Fruit fly (Drosophila melanogaster) whole organism, adult: Measurements from ENCODE around the gene VhaAC39-1.

Experiments
- CG11617 ChIP-seq: fragments of 200-800 bp; sonication (Bioruptor generic); optimal IDR thresholded peaks from 2 replicates; lab custom pipeline; 2017; ENCODE audit warnings: mild to moderate bottlenecking, missing biosample characterization, missing genetic modification reagents, missing genetic modification characterization
- Crg-1 ChIP-seq: fragments of 200-800 bp; sonication (Bioruptor generic); optimal IDR thresholded peaks from 2 replicates; lab custom pipeline; 2016; ENCODE audit warnings: missing biosample characterization, missing genetic modification characterization
- cnc ChIP-seq, 2 experiments: fragments of >200 bp; optimal IDR thresholded peaks; 2 replicates each; lab custom pipeline; 2017
- kay ChIP-seq: fragments of 200-800 bp; sonication (Bioruptor generic); peaks from one replicate; lab custom pipeline; 2016; ENCODE audit warnings: missing biosample characterization, missing genetic modification characterization, borderline replicate concordance

DNA sequence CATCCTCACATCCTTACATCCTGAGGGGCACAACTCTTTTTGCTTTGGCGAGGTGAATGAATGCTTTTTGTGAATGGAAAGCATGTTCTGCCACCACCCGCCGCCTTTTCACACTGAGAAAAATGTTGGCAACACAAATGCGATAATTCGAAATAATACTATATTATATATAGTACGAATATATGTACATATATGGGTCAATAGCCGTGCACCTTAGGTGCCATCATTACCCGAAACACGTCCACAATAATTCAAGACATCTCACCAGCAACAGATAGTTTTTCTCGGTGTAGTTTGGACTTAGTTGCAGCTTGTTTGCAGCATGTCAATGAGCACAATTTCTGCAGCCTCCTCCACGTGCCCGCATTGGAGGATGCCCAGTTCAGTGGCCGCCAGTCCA is 51.1 kb downstream of the VhaAC39-1 start:
- TF ChIP-seq kay, result peak; percentile 4
- TF ChIP-seq CG11617 (GFP tag; lab: Kevin White, UChicago), result no peak
- no peak for TF ChIP-seq Crg-1 (GFP tag; lab: Kevin White, UChicago)
- no peak for TF ChIP-seq cnc (optimal IDR thresholded peaks at IDR 0.05; lab: Kevin White, UChicago)
